Worm (Caenorhabditis elegans): ENCODE results near the gene nhl-3.

ce11 chrII:580189-580643, 21.7 kb downstream of the nhl-3 start, which contains the start of the genes cdc-37 and W08F4.3:
- TF ChIP-seq dao-5 (tag; optimal IDR thresholded peaks at IDR 0.05) (no peak), W03F9.2 (tag; optimal IDR thresholded peaks at IDR 0.05) (no peak)
